Worm (Caenorhabditis elegans) whole organism, young adult: Measurements from ENCODE around the gene T16G12.3.

Source experiments
- B0035.1 ChIP-seq: sonication (generic microtip); optimal IDR thresholded peaks from 2 replicates; lab custom pipeline; 2016; ENCODE audit warnings: missing genetic modification characterization, mild to moderate bottlenecking, missing compliant biosample characterization, missing genotype, missing genetic modification reagents
- D2030.7 ChIP-seq: fragments of 200-800 bp; sonication (Bioruptor generic); IDR thresholded peaks from 2 replicates; pipeline ENCODE4 v1.3.6; 2022; ENCODE audit warnings: missing genetic modification reagents, missing genetic modification characterization, missing compliant biosample characterization
- F55B11.4 ChIP-seq: sonication (generic microtip); optimal IDR thresholded peaks from 2 replicates; lab custom pipeline; 2016; ENCODE audit warnings: missing compliant biosample characterization, missing genetic modification characterization, borderline replicate concordance; ENCODE audit not compliant: insufficient read depth
- ccch-3 ChIP-seq: fragments of 200-800 bp; sonication (Bioruptor generic); optimal IDR thresholded peaks from 2 replicates; lab custom pipeline; 2018; ENCODE audit warnings: mild to moderate bottlenecking, missing genetic modification characterization, missing compliant biosample characterization
- cebp-1 ChIP-seq, 2 experiments: fragments of 200-800 bp in 1 of 2; sonication (Bioruptor generic) in 1 of 2; sonication (generic microtip) in 1 of 2; IDR thresholded peaks in 1 of 2; optimal IDR thresholded peaks in 1 of 2; 2 replicates each; pipeline versions ENCODE4 v1.3.6 to Lab custom; 2017 to 2022; ENCODE audit warnings: missing compliant biosample characterization in 2 of 2, missing genetic modification characterization in 2 of 2, mild to moderate bottlenecking in 1 of 2, missing genetic modification reagents in 1 of 2, moderate library complexity in 1 of 2
- dpl-1 ChIP-seq: fragments of 150-350 bp; optimal IDR thresholded peaks from 2 replicates; lab custom pipeline; 2014; ENCODE audit warnings: missing biosample characterization, missing genetic modification reagents, missing genetic modification characterization
- hlh-26 ChIP-seq: fragments of 200-800 bp; sonication (Bioruptor generic); conservative IDR thresholded peaks from 2 replicates; pipeline ENCODE4 v1.3.6; 2022; ENCODE audit warnings: missing genetic modification reagents, missing genetic modification characterization, missing compliant biosample characterization
- lir-1 ChIP-seq: fragments of 200-800 bp; sonication (Bioruptor generic); conservative IDR thresholded peaks from 2 replicates; pipeline ENCODE4 v1.3.6; 2022; ENCODE audit warnings: missing genetic modification reagents, missing genetic modification characterization, missing compliant biosample characterization
- unc-62 ChIP-seq: fragments of 150-350 bp; optimal IDR thresholded peaks from 2 replicates; lab custom pipeline; 2014; ENCODE audit warnings: missing biosample characterization, missing genetic modification reagents, missing genetic modification characterization

ce11 chrIII:10004213-10004612, 46.2 kb upstream of the T16G12.3 start, which contains the start of gene C05B5.11:
- no peak for TF ChIP-seq cebp-1 (GFP tag; IDR thresholded peaks at IDR 0.05; lab: Robert Waterston, UW)
- TF ChIP-seq cebp-1 (tag; optimal IDR thresholded peaks at IDR 0.05; lab: Kevin White, UChicago), result no peak
- no peak for TF ChIP-seq D2030.7 (GFP tag; lab: Robert Waterston, UW)
- no peak for TF ChIP-seq lir-1 (GFP tag; lab: Robert Waterston, UW)
- TF ChIP-seq dpl-1 (GFP tag; lab: Kevin White, UChicago), result no peak
- TF ChIP-seq hlh-26, result no peak
- TF ChIP-seq B0035.1 (tag; lab: Kevin White, UChicago), result no peak
- no peak for TF ChIP-seq ccch-3 (GFP tag; lab: Kevin White, UChicago)
- TF ChIP-seq unc-62 (GFP tag; lab: Kevin White, UChicago), result no peak
- TF ChIP-seq F55B11.4, result no peak
